Worm (Caenorhabditis elegans): ENCODE results near the gene scav-1.
A peak's percentile ranks its signal among the peaks of the same experiment; 100 is the strongest.

The scav-1 gene

DNA sequence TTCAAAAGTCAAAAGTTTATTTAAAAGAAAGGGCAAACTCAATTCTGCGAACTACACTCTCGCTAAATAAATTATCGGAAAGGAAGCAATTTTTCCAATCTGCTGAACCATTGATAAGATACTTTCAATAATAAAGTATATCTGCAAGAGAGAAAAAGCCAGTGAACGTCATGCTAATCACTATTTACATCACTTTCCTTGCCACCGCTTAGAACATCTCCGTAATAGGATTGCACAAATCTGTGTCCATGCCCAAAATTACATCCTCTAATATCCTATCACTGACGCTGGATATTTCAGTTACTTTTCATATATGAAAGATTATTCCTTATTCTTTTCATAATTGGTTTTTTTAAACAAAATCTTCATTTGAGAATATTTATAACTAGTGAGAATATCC lies 17.6 kb downstream of the scav-1 start:
- TF ChIP-seq nhr-77 (tag; optimal IDR thresholded peaks at IDR 0.05) (no peak), daf-12 (tag; optimal IDR thresholded peaks at IDR 0.05) (no peak), nhr-67 (tag; optimal IDR thresholded peaks at IDR 0.05) (no peak), lin-15B (tag; optimal IDR thresholded peaks at IDR 0.05) (no peak), unc-39 (tag; optimal IDR thresholded peaks at IDR 0.05) (no peak), egl-27 (tag; optimal IDR thresholded peaks at IDR 0.05) (no peak), sea-2 (GFP tag; optimal IDR thresholded peaks at IDR 0.05) (no peak), jun-1 (tag; optimal IDR thresholded peaks at IDR 0.05) (no peak), lsy-12 (tag; optimal IDR thresholded peaks at IDR 0.05) (no peak), ztf-11 (tag; optimal IDR thresholded peaks at IDR 0.05) (no peak), nhr-23 (tag; optimal IDR thresholded peaks at IDR 0.05) (no peak), mdl-1 (tag; optimal IDR thresholded peaks at IDR 0.05) (no peak)

- TF ChIP-seq fos-1 (tag; optimal IDR thresholded peaks at IDR 0.05) (no peak), pha-4 (tag; optimal IDR thresholded peaks at IDR 0.05) (peak; percentile 39)
Observed at ce11 chrX:5377307-5377706, 23.1 kb downstream of the scav-1 start, which contains the start of gene sek-5. TSS of gene sek-5 (plus strand) at chrX:5377607.

DNA sequence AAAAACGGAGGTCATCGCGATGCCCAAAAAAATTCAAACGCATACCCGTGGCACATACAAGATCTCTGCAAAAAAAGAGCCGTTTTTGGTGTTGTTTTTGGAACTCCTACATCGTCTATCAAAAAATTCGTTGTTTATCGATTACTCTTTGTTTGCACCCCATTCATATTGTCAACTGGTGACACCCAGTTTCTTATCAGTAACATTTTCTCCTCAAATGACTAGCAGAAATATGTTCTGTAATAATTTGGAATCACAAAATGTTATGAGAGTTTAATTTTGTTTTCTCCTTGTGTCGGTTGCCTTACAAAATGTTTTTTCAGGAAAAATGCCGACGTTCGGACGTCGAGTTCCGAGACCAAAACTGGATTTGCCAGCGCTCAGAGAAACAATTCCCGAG lies 25.6 kb downstream of the scav-1 start, which contains the start of gene sek-4:
TSS of gene sek-4 (plus strand) at position 318 of the 400 bp plus-strand sequence.
- TF ChIP-seq pha-4 (tag; optimal IDR thresholded peaks at IDR 0.05): peak; percentile 50
- TF ChIP-seq pqm-1 (tag; optimal IDR thresholded peaks at IDR 0.05): peak; percentile 25
- no peak for TF ChIP-seq ama-1 (optimal IDR thresholded peaks at IDR 0.05)
- TF ChIP-seq elt-2 (tag; optimal IDR thresholded peaks at IDR 0.05): peak; percentile 58

- no peak for TF ChIP-seq lin-15B (tag; optimal IDR thresholded peaks at IDR 0.05)
- no peak for TF ChIP-seq nfya-1 (tag; optimal IDR thresholded peaks at IDR 0.05; ENCODE audit: insufficient read depth)
- no peak for TF ChIP-seq pha-4 (tag; optimal IDR thresholded peaks at IDR 0.05)
- TF ChIP-seq aly-2 (tag; optimal IDR thresholded peaks at IDR 0.05): no peak
- TF ChIP-seq mdl-1 (tag; optimal IDR thresholded peaks at IDR 0.05): no peak
- no peak for TF ChIP-seq nhr-76 (tag; optimal IDR thresholded peaks at IDR 0.05)
- TF ChIP-seq nhr-77 (tag; optimal IDR thresholded peaks at IDR 0.05): no peak
- TF ChIP-seq jun-1 (tag; optimal IDR thresholded peaks at IDR 0.05): no peak
- TF ChIP-seq lin-39 (tag; optimal IDR thresholded peaks at IDR 0.05): no peak
- no peak for TF ChIP-seq R02D3.7 (tag; optimal IDR thresholded peaks at IDR 0.05)
- TF ChIP-seq ceh-28 (tag; optimal IDR thresholded peaks at IDR 0.05): no peak
- TF ChIP-seq pqm-1 (tag; optimal IDR thresholded peaks at IDR 0.05): no peak
- TF ChIP-seq egl-5 (tag; optimal IDR thresholded peaks at IDR 0.05): no peak
- TF ChIP-seq ZK546.5 (tag; optimal IDR thresholded peaks at IDR 0.05): no peak
Observed at ce11 chrX:5373597-5373996, 26.8 kb downstream of the scav-1 start.

- TF ChIP-seq ztf-11 (tag; optimal IDR thresholded peaks at IDR 0.05): no peak
- no peak for TF ChIP-seq fkh-10 (GFP tag; optimal IDR thresholded peaks at IDR 0.05)
- no peak for TF ChIP-seq nhr-23 (tag; optimal IDR thresholded peaks at IDR 0.05)
- no peak for TF ChIP-seq elt-3 (tag; optimal IDR thresholded peaks at IDR 0.05)
- TF ChIP-seq ceh-28 (tag; optimal IDR thresholded peaks at IDR 0.05): no peak
- no peak for TF ChIP-seq aly-2 (tag; optimal IDR thresholded peaks at IDR 0.05)
- TF ChIP-seq snpc-4 (tag; optimal IDR thresholded peaks at IDR 0.05): no peak
- TF ChIP-seq nhr-12 (tag; optimal IDR thresholded peaks at IDR 0.05): no peak
- no peak for TF ChIP-seq nhr-67 (tag; optimal IDR thresholded peaks at IDR 0.05)
- TF ChIP-seq mdl-1 (tag; optimal IDR thresholded peaks at IDR 0.05): no peak
- no peak for TF ChIP-seq mml-1 (tag; optimal IDR thresholded peaks at IDR 0.05)
- TF ChIP-seq nhr-77 (tag; optimal IDR thresholded peaks at IDR 0.05): no peak
- TF ChIP-seq egl-5 (tag; optimal IDR thresholded peaks at IDR 0.05): no peak
- no peak for TF ChIP-seq eor-1 (tag; optimal IDR thresholded peaks at IDR 0.05)
- no peak for TF ChIP-seq pqm-1 (tag; optimal IDR thresholded peaks at IDR 0.05)
- TF ChIP-seq R02D3.7 (tag; optimal IDR thresholded peaks at IDR 0.05): no peak
- TF ChIP-seq nfya-1 (tag; optimal IDR thresholded peaks at IDR 0.05; ENCODE audit: insufficient read depth): no peak
- no peak for TF ChIP-seq egl-27 (tag; optimal IDR thresholded peaks at IDR 0.05)
Observed at ce11 chrX:5372638-5373037, 27.7 kb downstream of the scav-1 start, which contains the start of gene F35C8.8. TSS of gene F35C8.8 (minus strand) at chrX:5372639.

ce11 chrX:5370605-5371004 lies 29.8 kb downstream of the scav-1 start:
- TF ChIP-seq fkh-2 (tag; optimal IDR thresholded peaks at IDR 0.05): no peak
- TF ChIP-seq ama-1 (optimal IDR thresholded peaks at IDR 0.05): no peak
- no peak for TF ChIP-seq elt-1 (tag; optimal IDR thresholded peaks at IDR 0.05)
- no peak for TF ChIP-seq eor-1 (tag; optimal IDR thresholded peaks at IDR 0.05)
- no peak for TF ChIP-seq ceh-82 (tag; optimal IDR thresholded peaks at IDR 0.05)
- TF ChIP-seq nhr-25 (tag; optimal IDR thresholded peaks at IDR 0.05): no peak
- TF ChIP-seq ztf-11 (tag; optimal IDR thresholded peaks at IDR 0.05): no peak
- no peak for TF ChIP-seq sea-2 (GFP tag; optimal IDR thresholded peaks at IDR 0.05)
- TF ChIP-seq pha-4 (tag; optimal IDR thresholded peaks at IDR 0.05): no peak
- TF ChIP-seq lin-15B (tag; optimal IDR thresholded peaks at IDR 0.05): no peak

Measured in whole organism, L3 larva.